Worm (Caenorhabditis elegans) whole organism, late embryonic: ENCODE data around the gene srx-51.

Source experiments
- ceh-22 ChIP-seq: sonication (generic microtip); optimal IDR thresholded peaks from 2 replicates; lab custom pipeline; 2017; ENCODE audit warnings: missing biosample characterization, missing genetic modification characterization
- fax-1 ChIP-seq: sonication (generic microtip); optimal IDR thresholded peaks from 2 replicates; lab custom pipeline; 2016; ENCODE audit warnings: missing genotype, missing genetic modification characterization, missing compliant biosample characterization
- pha-4 ChIP-seq: fragments of 150-350 bp; optimal IDR thresholded peaks from 2 replicates; lab custom pipeline; 2018; ENCODE audit warnings: missing biosample characterization, missing genetic modification reagents, missing genetic modification characterization
- pqm-1 ChIP-seq: sonication (generic microtip); optimal IDR thresholded peaks from 2 replicates; lab custom pipeline; 2016; ENCODE audit warnings: missing genetic modification characterization, missing compliant biosample characterization

DNA sequence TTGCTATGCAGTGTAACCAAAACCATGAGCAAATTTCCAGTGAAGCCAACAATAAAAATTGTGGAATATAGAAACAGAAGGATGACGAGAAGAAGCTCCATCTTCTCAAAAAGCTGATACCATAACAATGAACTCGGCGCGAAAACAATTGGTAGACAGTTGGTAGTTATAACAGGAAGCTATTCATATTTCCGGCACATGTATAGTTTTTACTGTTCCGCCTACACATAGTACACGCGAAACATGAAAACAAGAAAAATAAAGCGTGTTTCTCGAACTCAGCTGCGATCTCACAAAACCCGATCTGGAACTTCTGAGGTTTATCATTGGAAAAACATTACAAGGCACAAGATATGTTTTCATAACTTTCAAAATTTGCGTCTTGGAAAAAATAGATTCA is 22.6 kb upstream of the srx-51 start, which contains the start of gene srsx-37:
- TF ChIP-seq fax-1 (tag; lab: Kevin White, UChicago) (no peak), pqm-1 (tag; lab: Kevin White, UChicago) (no peak), ceh-22 (tag; lab: Kevin White, UChicago) (no peak), pha-4 (tag; lab: Kevin White, UChicago) (no peak)
